Worm (Caenorhabditis elegans) whole organism, L1 larva: ENCODE data around the gene ptr-4.
A peak's percentile ranks its signal among the peaks of the same experiment; 100 is the strongest.

Source experiments
- lin-35 ChIP-seq, 2 experiments: fragments of 150-350 bp; optimal IDR thresholded peaks; 2 replicates each; lab custom pipeline; 2014; ENCODE audit warnings: missing biosample characterization in 2 of 2, missing genetic modification characterization in 2 of 2, missing genetic modification reagents in 2 of 2
- pag-3 ChIP-seq: sonication (generic microtip); optimal IDR thresholded peaks from 2 replicates; lab custom pipeline; 2017; ENCODE audit warnings: missing genetic modification characterization, mild to moderate bottlenecking, missing compliant biosample characterization, antibody characterized with exemption, borderline replicate concordance; ENCODE audit not compliant: insufficient read depth
- sptf-1 ChIP-seq: fragments of 150-350 bp; optimal IDR thresholded peaks from 2 replicates; lab custom pipeline; 2014; ENCODE audit warnings: missing biosample characterization, missing genetic modification characterization
- ztf-11 ChIP-seq, 2 experiments: sonication (generic microtip); optimal IDR thresholded peaks; 2 replicates each; lab custom pipeline; 2016 to 2017; ENCODE audit warnings: missing genetic modification characterization in 2 of 2, missing biosample characterization in 1 of 2, missing compliant biosample characterization in 1 of 2

- TF ChIP-seq ztf-11 (tag; optimal IDR thresholded peaks at IDR 0.05; lab: Kevin White, UChicago), result no peak
- TF ChIP-seq sptf-1 (tag; lab: Kevin White, UChicago), result no peak
- peak in 1 of 2 experiments; percentile 19 for TF ChIP-seq lin-35 (GFP tag; optimal IDR thresholded peaks at IDR 0.05; lab: Kevin White, UChicago)
- TF ChIP-seq pag-3 (tag; lab: Kevin White, UChicago), result no peak
Observed at ce11 chrX:6057580-6058305, 8.0 kb downstream of the ptr-4 start, which contains the start of gene gln-1.
